Worm (Caenorhabditis elegans) whole organism, L1 larva: ENCODE results near the gene F41E7.6.

Source experiments
- C04F5.9 ChIP-seq: sonication (generic microtip); optimal IDR thresholded peaks from 2 replicates; lab custom pipeline; 2016; ENCODE audit warnings: missing genetic modification characterization, missing compliant biosample characterization
- Y116A8C.19 ChIP-seq: sonication (generic microtip); optimal IDR thresholded peaks from 2 replicates; lab custom pipeline; 2016; ENCODE audit warnings: missing compliant biosample characterization, missing genetic modification characterization, borderline replicate concordance
- blmp-1 ChIP-seq: fragments of 150-350 bp; optimal IDR thresholded peaks from 2 replicates; lab custom pipeline; 2014; ENCODE audit warnings: missing biosample characterization, missing genetic modification characterization
- ceh-82 ChIP-seq, 3 experiments: fragments of 150-350 bp in 1 of 3; sonication (generic microtip) in 2 of 3; optimal IDR thresholded peaks; 2 replicates each; lab custom pipeline; 2014 to 2017; ENCODE audit warnings: missing biosample characterization in 3 of 3, missing genetic modification characterization in 3 of 3
- ceh-90 ChIP-seq: sonication (generic microtip); optimal IDR thresholded peaks from 2 replicates; lab custom pipeline; 2016; ENCODE audit warnings: missing genetic modification characterization, missing compliant biosample characterization
- ces-1 ChIP-seq: fragments of 150-350 bp; optimal IDR thresholded peaks from 2 replicates; lab custom pipeline; 2014; ENCODE audit warnings: missing biosample characterization, missing genetic modification reagents, missing genetic modification characterization
- dpl-1 ChIP-seq, 3 experiments: fragments of 150-350 bp in 2 of 3; sonication (generic microtip) in 1 of 3; optimal IDR thresholded peaks; 2 replicates each; lab custom pipeline; 2014 to 2017; ENCODE audit warnings: missing biosample characterization in 3 of 3, missing genetic modification characterization in 3 of 3, missing genetic modification reagents in 3 of 3
- dsc-1 ChIP-seq: sonication (generic microtip); optimal IDR thresholded peaks from 2 replicates; lab custom pipeline; 2016; ENCODE audit warnings: mild to moderate bottlenecking, missing genetic modification characterization, missing compliant biosample characterization
- efl-1 ChIP-seq, 4 experiments: fragments of 150-350 bp; optimal IDR thresholded peaks in 3 of 4; peaks in 1 of 4; 1 replicate in 1 of 4; 2 replicates in 3 of 4; lab custom pipeline; 2014; ENCODE audit warnings: missing biosample characterization in 2 of 4, missing genetic modification characterization in 2 of 4, missing genetic modification reagents in 2 of 4
- efl-3 ChIP-seq: fragments of 200-800 bp; sonication (Bioruptor generic); optimal IDR thresholded peaks from 2 replicates; lab custom pipeline; 2018; ENCODE audit warnings: mild to moderate bottlenecking, missing genetic modification characterization, missing compliant biosample characterization
- egl-27 ChIP-seq, 2 experiments: fragments of 150-350 bp in 1 of 2; sonication (generic microtip); optimal IDR thresholded peaks; 3 replicates each; lab custom pipeline; 2017 to 2018; ENCODE audit warnings: missing biosample characterization in 2 of 2, missing genetic modification characterization in 2 of 2, missing genetic modification reagents in 2 of 2
- elt-3 ChIP-seq, 6 experiments: fragments of 150-350 bp in 1 of 6; sonication (generic microtip); optimal IDR thresholded peaks; 2 replicates each; lab custom pipeline; 2017 to 2018; ENCODE audit warnings: missing biosample characterization in 6 of 6, missing genetic modification characterization in 6 of 6, inconsistent platforms in 1 of 6
- grh-1 ChIP-seq: fragments of 200-800 bp; sonication (Bioruptor generic); IDR thresholded peaks from 2 replicates; pipeline ENCODE4 v1.3.6; 2022; ENCODE audit warnings: missing genetic modification reagents, missing genetic modification characterization, missing compliant biosample characterization
- jun-1 ChIP-seq: fragments of 150-350 bp; optimal IDR thresholded peaks from 2 replicates; lab custom pipeline; 2014; ENCODE audit warnings: missing biosample characterization, missing genetic modification reagents, missing genetic modification characterization
- lin-14 ChIP-seq: fragments of 200-800 bp; sonication (Bioruptor generic); optimal IDR thresholded peaks from 2 replicates; lab custom pipeline; 2018; ENCODE audit warnings: mild to moderate bottlenecking, missing genetic modification characterization, moderate library complexity, missing compliant biosample characterization
- lsy-2 ChIP-seq, 2 experiments: fragments of 150-350 bp; optimal IDR thresholded peaks; 2 replicates each; lab custom pipeline; 2014; ENCODE audit warnings: missing biosample characterization in 2 of 2, missing genetic modification characterization in 2 of 2
- mab-9 ChIP-seq: fragments of 200-800 bp; sonication (Bioruptor generic); IDR thresholded peaks from 2 replicates; pipeline ENCODE4 v1.3.6; 2022; ENCODE audit warnings: missing genetic modification reagents, missing genetic modification characterization, missing compliant biosample characterization
- mdl-1 ChIP-seq, 2 experiments: fragments of 150-350 bp; optimal IDR thresholded peaks; 2 replicates each; lab custom pipeline; 2014 to 2017; ENCODE audit warnings: missing biosample characterization in 2 of 2, missing genetic modification characterization in 2 of 2, inconsistent platforms in 1 of 2
- mef-2 ChIP-seq: fragments of 150-350 bp; optimal IDR thresholded peaks from 2 replicates; lab custom pipeline; 2014; ENCODE audit warnings: missing biosample characterization, missing genetic modification characterization
- mep-1 ChIP-seq: fragments of 150-350 bp; optimal IDR thresholded peaks from 2 replicates; lab custom pipeline; 2014; ENCODE audit warnings: missing biosample characterization, missing genetic modification characterization
- nhr-19 ChIP-seq: fragments of 200-800 bp; sonication (Bioruptor generic); conservative IDR thresholded peaks from 2 replicates; pipeline ENCODE4 v1.3.6; 2022; ENCODE audit warnings: missing genetic modification characterization, missing compliant biosample characterization
- nhr-20 ChIP-seq: sonication (generic microtip); optimal IDR thresholded peaks from 2 replicates; lab custom pipeline; 2016; ENCODE audit warnings: mild to moderate bottlenecking, missing genetic modification characterization, missing compliant biosample characterization
- nhr-47 ChIP-seq: sonication (generic microtip); optimal IDR thresholded peaks from 2 replicates; lab custom pipeline; 2016; ENCODE audit warnings: mild to moderate bottlenecking, missing genetic modification characterization, moderate library complexity, missing compliant biosample characterization
- nhr-71 ChIP-seq: sonication (generic microtip); optimal IDR thresholded peaks from 2 replicates; lab custom pipeline; 2016; ENCODE audit warnings: mild to moderate bottlenecking, missing genetic modification characterization, moderate library complexity, missing compliant biosample characterization
- nhr-85 ChIP-seq: sonication (generic microtip); peaks from one replicate; lab custom pipeline; 2016; ENCODE audit warnings: missing genetic modification characterization, inconsistent platforms, missing compliant biosample characterization
- pag-3 ChIP-seq: sonication (generic microtip); optimal IDR thresholded peaks from 2 replicates; lab custom pipeline; 2017; ENCODE audit warnings: missing genetic modification characterization, mild to moderate bottlenecking, missing compliant biosample characterization, antibody characterized with exemption, borderline replicate concordance; ENCODE audit not compliant: insufficient read depth
- pqm-1 ChIP-seq: sonication (generic microtip); optimal IDR thresholded peaks from 3 replicates; lab custom pipeline; 2017; ENCODE audit warnings: missing biosample characterization, missing genetic modification characterization
- rnt-1 ChIP-seq: sonication (generic microtip); optimal IDR thresholded peaks from 2 replicates; lab custom pipeline; 2016; ENCODE audit warnings: mild to moderate bottlenecking, missing genetic modification characterization, moderate library complexity, missing compliant biosample characterization
- snu-23 ChIP-seq: sonication (generic microtip); optimal IDR thresholded peaks from 2 replicates; lab custom pipeline; 2016; ENCODE audit warnings: missing genetic modification characterization, missing compliant biosample characterization
- sptf-1 ChIP-seq: fragments of 150-350 bp; optimal IDR thresholded peaks from 2 replicates; lab custom pipeline; 2014; ENCODE audit warnings: missing biosample characterization, missing genetic modification characterization
- sup-37 ChIP-seq: fragments of 200-800 bp; sonication (Bioruptor generic); optimal IDR thresholded peaks from 2 replicates; lab custom pipeline; 2018; ENCODE audit warnings: mild to moderate bottlenecking, missing genetic modification characterization, missing compliant biosample characterization
- swsn-7 ChIP-seq: sonication (generic microtip); optimal IDR thresholded peaks from 2 replicates; lab custom pipeline; 2016; ENCODE audit warnings: missing genetic modification characterization, missing compliant biosample characterization
- tbx-2 ChIP-seq: sonication (generic microtip); optimal IDR thresholded peaks from 2 replicates; lab custom pipeline; 2016; ENCODE audit warnings: missing genetic modification characterization, missing compliant biosample characterization
- tlp-1 ChIP-seq: fragments of 150-350 bp; optimal IDR thresholded peaks from 2 replicates; lab custom pipeline; 2014; ENCODE audit warnings: missing biosample characterization, missing genetic modification characterization
- unc-98 ChIP-seq: fragments of 200-800 bp; sonication (Bioruptor generic); IDR thresholded peaks from 2 replicates; pipeline ENCODE4 v1.3.6; 2022; ENCODE audit warnings: missing genetic modification characterization, missing compliant biosample characterization
- xbp-1 ChIP-seq: sonication (generic microtip); optimal IDR thresholded peaks from 2 replicates; lab custom pipeline; 2016; ENCODE audit warnings: missing genetic modification characterization, missing compliant biosample characterization
- zag-1 ChIP-seq: fragments of 150-350 bp; optimal IDR thresholded peaks from 2 replicates; lab custom pipeline; 2014; ENCODE audit warnings: missing biosample characterization, missing genetic modification characterization
- zip-4 ChIP-seq: fragments of 200-800 bp; sonication (Bioruptor generic); optimal IDR thresholded peaks from 2 replicates; lab custom pipeline; 2018; ENCODE audit warnings: mild to moderate bottlenecking, missing genetic modification characterization, moderate library complexity, missing compliant biosample characterization

Gene F41E7.6

DNA sequence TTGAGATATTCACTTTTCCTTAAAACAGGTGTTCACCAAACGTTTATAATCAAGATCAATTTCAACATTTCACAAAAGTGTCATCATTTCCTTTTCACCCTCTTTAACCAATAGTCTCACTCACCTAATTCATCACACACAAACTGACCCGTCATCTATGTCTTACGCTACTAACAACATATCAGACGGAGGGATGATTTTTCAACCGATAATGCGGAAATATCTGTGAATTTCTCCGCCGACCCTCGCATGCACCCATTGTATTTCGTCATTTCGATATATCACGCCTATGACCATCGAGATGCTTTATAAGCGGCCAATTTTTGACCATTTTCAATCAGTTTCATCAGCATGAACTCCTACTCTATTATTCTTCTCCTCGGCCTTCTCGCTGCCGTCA, 6.1 kb downstream of the F41E7.6 start, which contains the start of gene fipr-21:
Gene fipr-21 (plus strand): TSS at position 352 of the 400 bp plus-strand sequence.
- TF ChIP-seq lin-14 (GFP tag; lab: Kevin White, UChicago) (peak; percentile 68), pag-3 (tag; lab: Kevin White, UChicago) (no peak), mep-1 (tag; lab: Kevin White, UChicago) (peak; percentile 25), jun-1 (tag; lab: Kevin White, UChicago) (no peak), snu-23 (GFP tag; lab: Kevin White, UChicago) (peak; percentile 44), efl-3 (GFP tag; lab: Kevin White, UChicago) (no peak), mef-2 (tag; lab: Kevin White, UChicago) (no peak), mdl-1 (tag; optimal IDR thresholded peaks at IDR 0.05; lab: Kevin White, UChicago) (peak in 1 of 2 experiments; percentile 31), elt-3 (tag; optimal IDR thresholded peaks at IDR 0.05; lab: Kevin White, UChicago) (peak in 2 of 6 experiments; percentile 8 to 67), rnt-1 (tag; lab: Kevin White, UChicago) (peak; percentile 3), blmp-1 (tag; lab: Kevin White, UChicago) (peak; percentile 88), lsy-2 (tag; optimal IDR thresholded peaks at IDR 0.05; lab: Kevin White, UChicago) (peak in 1 of 2 experiments; percentile 11), zag-1 (tag; lab: Kevin White, UChicago) (no peak), nhr-85 (tag; lab: Kevin White, UChicago) (peak; percentile 92), nhr-20 (tag; lab: Kevin White, UChicago) (peak; percentile 63), tbx-2 (tag; lab: Kevin White, UChicago) (no peak), sptf-1 (no peak), nhr-71 (peak; percentile 32), nhr-47 (tag; lab: Kevin White, UChicago) (no peak), pqm-1 (tag; lab: Kevin White, UChicago) (no peak)

DNA sequence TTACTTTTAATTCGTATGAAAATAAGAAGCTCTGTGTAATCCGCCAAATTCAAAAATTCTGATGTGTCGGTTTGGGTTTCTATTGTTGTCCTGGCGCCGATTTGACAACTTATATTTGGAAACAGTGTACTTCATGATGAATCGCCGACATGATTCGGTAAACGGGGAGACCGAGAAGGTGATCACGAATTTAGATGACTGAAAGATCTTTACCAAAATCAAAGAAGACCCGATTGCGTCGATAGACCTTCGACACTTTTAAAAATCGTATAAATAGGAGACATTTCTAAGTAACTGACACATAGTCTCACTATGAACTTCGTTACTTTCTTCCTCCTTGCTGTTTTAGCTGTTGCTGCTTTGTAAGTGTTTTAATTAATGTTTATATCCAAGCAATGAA, 7.8 kb downstream of the F41E7.6 start, which contains the start of gene fip-5:
Gene fip-5 (plus strand): TSS at position 312 of the 400 bp plus-strand sequence.
- TF ChIP-seq sup-37 (GFP tag; lab: Kevin White, UChicago) (no peak), ceh-90 (no peak), C04F5.9 (tag; lab: Kevin White, UChicago) (no peak), dpl-1 (GFP tag; optimal IDR thresholded peaks at IDR 0.05; lab: Kevin White, UChicago) (no peak), mdl-1 (tag; optimal IDR thresholded peaks at IDR 0.05; lab: Kevin White, UChicago) (no peak), elt-3 (tag; optimal IDR thresholded peaks at IDR 0.05; lab: Kevin White, UChicago) (no peak), mab-9 (GFP tag; lab: Robert Waterston, UW) (no peak), mef-2 (tag; lab: Kevin White, UChicago) (no peak), tlp-1 (tag; lab: Kevin White, UChicago) (no peak), nhr-19 (GFP tag; lab: Robert Waterston, UW) (no peak), ceh-82 (tag; optimal IDR thresholded peaks at IDR 0.05; lab: Kevin White, UChicago) (no peak), xbp-1 (no peak)

DNA sequence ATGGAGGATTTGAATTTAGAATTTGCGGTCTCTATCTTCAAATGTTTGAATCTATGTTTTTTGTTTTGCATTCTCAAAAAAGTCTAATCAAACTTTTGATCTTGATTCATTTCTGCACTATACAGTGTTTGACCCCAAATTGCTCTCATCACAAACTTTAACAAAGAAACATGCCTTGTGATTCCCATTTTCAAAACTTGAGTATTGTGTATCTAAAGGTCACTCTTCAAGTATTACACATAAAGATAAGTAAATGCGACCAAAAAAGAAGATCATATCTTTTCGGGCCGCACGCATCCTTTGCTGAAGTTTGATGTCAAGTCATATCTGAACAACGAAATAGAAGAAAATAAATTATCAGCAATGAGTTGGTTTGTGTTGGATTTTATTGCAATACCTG, 8.3 kb downstream of the F41E7.6 start:
- TF ChIP-seq elt-3 (tag; optimal IDR thresholded peaks at IDR 0.05; lab: Kevin White, UChicago) (peak in 1 of 6 experiments; percentile 9), dsc-1 (tag; lab: Kevin White, UChicago) (no peak), lin-14 (GFP tag; lab: Kevin White, UChicago) (peak; percentile 48), swsn-7 (tag; lab: Kevin White, UChicago) (no peak), nhr-85 (tag; lab: Kevin White, UChicago) (peak; percentile 93), ces-1 (GFP tag; lab: Kevin White, UChicago) (no peak), snu-23 (GFP tag; lab: Kevin White, UChicago) (peak; percentile 8), nhr-20 (tag; lab: Kevin White, UChicago) (peak; percentile 75), zip-4 (GFP tag; lab: Kevin White, UChicago) (no peak), grh-1 (0 out of 2 replicates have a peak, but pooled peaks have one; percentile 19), nhr-71 (peak; percentile 38)

DNA sequence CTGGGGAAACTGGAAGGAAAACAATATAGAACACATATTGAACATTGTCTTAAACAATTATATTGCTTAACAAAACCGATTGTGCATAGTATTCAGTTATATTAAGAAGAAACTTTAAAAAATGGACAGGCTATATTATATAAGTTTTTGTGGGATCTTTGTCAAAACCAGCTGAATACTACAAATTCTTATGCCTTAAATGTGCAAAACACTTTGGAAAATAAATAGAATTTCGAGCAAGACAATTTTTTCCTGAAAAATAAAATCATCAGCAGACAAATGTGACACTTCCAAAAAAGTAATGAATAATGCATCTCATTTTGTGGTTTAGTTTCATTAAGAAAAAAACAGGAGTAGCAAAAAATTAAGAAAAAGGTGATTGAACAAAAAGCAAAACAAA, 12.9 kb downstream of the F41E7.6 start:
- no peak for TF ChIP-seq Y116A8C.19 (tag; lab: Kevin White, UChicago)
- TF ChIP-seq efl-1 (optimal IDR thresholded peaks at IDR 0.05; lab: Kevin White, UChicago): no peak
- peak in 1 of 2 experiments; percentile 60 for TF ChIP-seq efl-1 (GFP tag; optimal IDR thresholded peaks at IDR 0.05 in 1 of 2; lab: Kevin White, UChicago)
- TF ChIP-seq elt-3 (tag; optimal IDR thresholded peaks at IDR 0.05; lab: Kevin White, UChicago): no peak
- TF ChIP-seq pag-3 (tag; lab: Kevin White, UChicago): no peak
- TF ChIP-seq unc-98: no peak
- no peak for TF ChIP-seq egl-27 (tag; optimal IDR thresholded peaks at IDR 0.05; lab: Kevin White, UChicago)
- TF ChIP-seq snu-23 (GFP tag; lab: Kevin White, UChicago): no peak
- TF ChIP-seq, all 84 proteins: peak for 1
